Fruit fly (Drosophila melanogaster) whole organism, pupa: ENCODE data around the gene Tsp86D.

ENCODE experiments used
- CG12605 ChIP-seq: fragments of 200-800 bp; sonication (Bioruptor generic); IDR thresholded peaks from 2 replicates; pipeline ENCODE4 v1.3.6; 2022; ENCODE audit warnings: missing biosample characterization, missing genetic modification characterization
- CG13204 ChIP-seq: fragments of 200-800 bp; sonication (Bioruptor generic); optimal IDR thresholded peaks from 2 replicates; lab custom pipeline; 2018; ENCODE audit warnings: missing biosample characterization, mild to moderate bottlenecking, missing genetic modification characterization, moderate library complexity
- CG14655 ChIP-seq: fragments of 200-800 bp; sonication (Bioruptor generic); optimal IDR thresholded peaks from 3 replicates; lab custom pipeline; 2017; ENCODE audit warnings: mild to moderate bottlenecking, missing biosample characterization, missing genetic modification reagents, missing genetic modification characterization
- CG17806 ChIP-seq: fragments of 200-800 bp; sonication (Bioruptor generic); optimal IDR thresholded peaks from 2 replicates; lab custom pipeline; 2018; ENCODE audit warnings: missing biosample characterization, mild to moderate bottlenecking, missing genetic modification characterization, moderate library complexity
- CG32121 ChIP-seq: fragments of 200-800 bp; sonication (Bioruptor generic); IDR thresholded peaks from 2 replicates; pipeline ENCODE4 v1.3.6; 2022; ENCODE audit warnings: missing biosample characterization, missing genetic modification characterization
- CG9948 ChIP-seq: fragments of 200-800 bp; sonication (Bioruptor generic); optimal IDR thresholded peaks from 2 replicates; lab custom pipeline; 2018; ENCODE audit warnings: missing biosample characterization, mild to moderate bottlenecking, missing genetic modification characterization, moderate library complexity
- D1 ChIP-seq: fragments of 200-800 bp; sonication (Bioruptor generic); optimal IDR thresholded peaks from 2 replicates; lab custom pipeline; 2018; ENCODE audit warnings: missing biosample characterization, mild to moderate bottlenecking, missing genetic modification characterization, moderate library complexity
- Snoo ChIP-seq: fragments of 200-800 bp; sonication (Bioruptor generic); optimal IDR thresholded peaks from 3 replicates; lab custom pipeline; 2017; ENCODE audit warnings: missing biosample characterization, mild to moderate bottlenecking, missing genetic modification characterization, inconsistent platforms
- fd96Ca ChIP-seq: fragments of 200-800 bp; sonication (Bioruptor generic); IDR thresholded peaks from 3 replicates; pipeline ENCODE4 v1.3.6; 2022; ENCODE audit warnings: missing biosample characterization, missing genetic modification characterization
- gl ChIP-seq: fragments of 200-800 bp; sonication (Bioruptor generic); optimal IDR thresholded peaks from 2 replicates; lab custom pipeline; 2018; ENCODE audit warnings: missing biosample characterization, mild to moderate bottlenecking, missing genetic modification characterization

DNA sequence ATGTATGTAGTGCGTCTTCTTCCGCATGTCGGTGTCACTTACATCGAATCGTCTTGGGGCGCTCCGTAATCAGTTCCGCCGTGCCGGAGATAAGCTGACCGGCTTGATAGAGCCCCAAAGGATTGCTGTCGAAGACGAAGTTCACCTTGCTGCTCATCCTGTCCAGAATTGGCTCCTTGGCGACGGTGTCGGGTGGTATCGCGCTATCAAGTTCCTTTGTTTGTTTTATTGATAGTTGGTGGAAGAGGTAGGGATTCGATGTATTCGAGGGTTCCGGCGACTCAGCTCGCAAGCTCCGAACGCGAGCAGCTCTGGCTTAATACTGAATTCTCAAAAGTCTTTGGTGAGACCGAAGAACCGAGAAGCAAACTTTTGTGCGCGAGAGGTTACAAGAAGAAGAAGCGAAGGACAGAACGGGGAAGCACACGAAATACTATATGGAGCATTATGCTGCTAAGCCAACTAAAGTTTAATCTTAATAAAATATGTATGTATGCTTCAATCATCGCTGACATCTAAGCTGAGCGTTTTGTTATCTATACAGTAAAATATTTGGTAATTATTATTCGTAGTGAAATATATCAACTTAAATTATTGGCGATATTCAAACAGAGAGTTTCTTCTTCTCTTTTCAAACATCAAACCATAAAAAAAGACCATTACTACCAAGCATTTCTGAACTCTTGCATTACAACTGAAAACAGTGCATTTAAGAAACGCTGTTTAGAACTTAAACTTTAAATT lies 16.3 kb downstream of the Tsp86D start, which contains the start of gene CG14696:
- no peak for TF ChIP-seq gl (tag; lab: Kevin White, UChicago)
- TF ChIP-seq CG13204 (GFP tag; lab: Kevin White, UChicago): no peak
- TF ChIP-seq CG17806 (tag; lab: Kevin White, UChicago): no peak
- TF ChIP-seq D1 (tag; lab: Kevin White, UChicago): no peak
- TF ChIP-seq CG9948 (tag; lab: Kevin White, UChicago): no peak
- no peak for TF ChIP-seq CG12605
- no peak for TF ChIP-seq CG14655 (GFP tag; lab: Kevin White, UChicago)
- TF ChIP-seq CG32121 (GFP tag; lab: Robert Waterston, UW): no peak
- no peak for TF ChIP-seq fd96Ca (GFP tag; lab: Robert Waterston, UW)
- no peak for TF ChIP-seq Snoo (tag; lab: Kevin White, UChicago)
